Worm (Caenorhabditis elegans): ENCODE data around the gene znf-706.

The znf-706 gene

ce11 chrIV:9114078-9114477 is 18.0 kb upstream of the znf-706 start:
- no peak for TF ChIP-seq unc-55 (GFP tag; optimal IDR thresholded peaks at IDR 0.05)
- TF ChIP-seq hlh-8 (tag; optimal IDR thresholded peaks at IDR 0.05), result no peak
- no peak for TF ChIP-seq hlh-30 (tag; optimal IDR thresholded peaks at IDR 0.05; ENCODE audit: insufficient read depth)
- TF ChIP-seq sox-4 (tag; optimal IDR thresholded peaks at IDR 0.05), result no peak
- TF ChIP-seq dve-1 (tag; optimal IDR thresholded peaks at IDR 0.05), result no peak
- TF ChIP-seq unc-86 (tag; optimal IDR thresholded peaks at IDR 0.05), result no peak
- TF ChIP-seq mec-3 (tag; optimal IDR thresholded peaks at IDR 0.05; ENCODE audit: borderline replicate concordance), result no peak
- TF ChIP-seq F13H6.1 (tag; optimal IDR thresholded peaks at IDR 0.05), result no peak
- TF ChIP-seq pqm-1 (tag; optimal IDR thresholded peaks at IDR 0.05), result no peak

ce11 chrIV:9112019-9112418 is 16.0 kb upstream of the znf-706 start:
- TF ChIP-seq nfya-1 (tag; optimal IDR thresholded peaks at IDR 0.05) (no peak), pros-1 (tag; optimal IDR thresholded peaks at IDR 0.05) (no peak), syd-9 (tag; optimal IDR thresholded peaks at IDR 0.05) (no peak), ahr-1 (tag; optimal IDR thresholded peaks at IDR 0.05) (no peak), fax-1 (tag; optimal IDR thresholded peaks at IDR 0.05) (no peak), dve-1 (tag; optimal IDR thresholded peaks at IDR 0.05) (no peak), C38D4.7 (GFP tag; optimal IDR thresholded peaks at IDR 0.05) (no peak), C08G9.2 (tag; optimal IDR thresholded peaks at IDR 0.05) (no peak)

- TF ChIP-seq pag-3 (tag; optimal IDR thresholded peaks at IDR 0.05; ENCODE audit: borderline replicate concordance) (no peak), C08G9.2 (tag; optimal IDR thresholded peaks at IDR 0.05) (no peak), ets-4 (tag; optimal IDR thresholded peaks at IDR 0.05) (no peak), pha-2 (tag; optimal IDR thresholded peaks at IDR 0.05) (no peak)
Measured at ce11 chrIV:9108631-9109030, 12.6 kb upstream of the znf-706 start, which contains the start of gene aly-1. Gene aly-1 (plus strand): TSS chrIV:9108931.

ce11 chrIV:9107464-9107863 is 11.4 kb upstream of the znf-706 start:
- TF ChIP-seq ref-2 (tag; optimal IDR thresholded peaks at IDR 0.05), result no peak
- TF ChIP-seq nhr-11 (tag; optimal IDR thresholded peaks at IDR 0.05), result no peak
- TF ChIP-seq ceh-22 (tag; optimal IDR thresholded peaks at IDR 0.05), result no peak
- TF ChIP-seq zip-5 (tag; optimal IDR thresholded peaks at IDR 0.05), result no peak
- TF ChIP-seq C38D4.7 (GFP tag; optimal IDR thresholded peaks at IDR 0.05), result no peak
- TF ChIP-seq fax-1 (tag; optimal IDR thresholded peaks at IDR 0.05), result no peak
- no peak for TF ChIP-seq nhr-232 (tag; optimal IDR thresholded peaks at IDR 0.05)
- TF ChIP-seq pat-9 (tag; optimal IDR thresholded peaks at IDR 0.05), result peak; percentile 15
- no peak for TF ChIP-seq lim-6 (tag; optimal IDR thresholded peaks at IDR 0.05)
- TF ChIP-seq ets-4 (tag; optimal IDR thresholded peaks at IDR 0.05), result no peak
- no peak for TF ChIP-seq pha-4 (tag; optimal IDR thresholded peaks at IDR 0.05)
- peak; percentile 1 for TF ChIP-seq tbx-2 (tag; optimal IDR thresholded peaks at IDR 0.05)
- no peak for TF ChIP-seq rnt-1 (tag; optimal IDR thresholded peaks at IDR 0.05)
- TF ChIP-seq fkh-10 (GFP tag; optimal IDR thresholded peaks at IDR 0.05), result no peak
- TF ChIP-seq K09A11.1 (tag; optimal IDR thresholded peaks at IDR 0.05; ENCODE audit: insufficient read depth), result no peak
- peak; percentile 41 for TF ChIP-seq ceh-31 (tag; optimal IDR thresholded peaks at IDR 0.05)
- no peak for TF ChIP-seq lin-11 (tag; optimal IDR thresholded peaks at IDR 0.05)
- TF ChIP-seq ceh-24 (tag; optimal IDR thresholded peaks at IDR 0.05), result no peak
- TF ChIP-seq unc-86 (tag; optimal IDR thresholded peaks at IDR 0.05), result no peak
- peak; percentile 72 for TF ChIP-seq unc-55 (GFP tag; optimal IDR thresholded peaks at IDR 0.05)
- no peak for TF ChIP-seq gmeb-2 (tag; optimal IDR thresholded peaks at IDR 0.05)
- no peak for TF ChIP-seq pha-2 (tag; optimal IDR thresholded peaks at IDR 0.05)
- no peak for TF ChIP-seq sox-4 (tag; optimal IDR thresholded peaks at IDR 0.05)
- no peak for TF ChIP-seq hlh-15 (tag; optimal IDR thresholded peaks at IDR 0.05)
- TF ChIP-seq sdc-2 (tag; optimal IDR thresholded peaks at IDR 0.05), result no peak
- no peak for TF ChIP-seq K02D7.2 (tag; optimal IDR thresholded peaks at IDR 0.05)
- no peak for TF ChIP-seq C08G9.2 (tag; optimal IDR thresholded peaks at IDR 0.05)
- TF ChIP-seq fkh-6 (tag; optimal IDR thresholded peaks at IDR 0.05), result no peak
- TF ChIP-seq odd-2 (tag; optimal IDR thresholded peaks at IDR 0.05), result no peak
- TF ChIP-seq ztf-16 (tag; optimal IDR thresholded peaks at IDR 0.05), result no peak
- no peak for TF ChIP-seq madf-2 (tag; optimal IDR thresholded peaks at IDR 0.05)
- TF ChIP-seq Y22D7AL.16 (tag; optimal IDR thresholded peaks at IDR 0.05), result no peak
- peak; percentile 47 for TF ChIP-seq hlh-8 (tag; optimal IDR thresholded peaks at IDR 0.05)
- TF ChIP-seq ceh-48 (tag; optimal IDR thresholded peaks at IDR 0.05), result peak; percentile 40
- TF ChIP-seq eyg-1 (tag; optimal IDR thresholded peaks at IDR 0.05), result no peak
- TF ChIP-seq elt-2 (tag; optimal IDR thresholded peaks at IDR 0.05), result peak; percentile 19
- TF ChIP-seq ceh-6 (GFP tag; optimal IDR thresholded peaks at IDR 0.05), result no peak
